Worm (Caenorhabditis elegans): Measurements from ENCODE around the gene C27C12.1.

DNA sequence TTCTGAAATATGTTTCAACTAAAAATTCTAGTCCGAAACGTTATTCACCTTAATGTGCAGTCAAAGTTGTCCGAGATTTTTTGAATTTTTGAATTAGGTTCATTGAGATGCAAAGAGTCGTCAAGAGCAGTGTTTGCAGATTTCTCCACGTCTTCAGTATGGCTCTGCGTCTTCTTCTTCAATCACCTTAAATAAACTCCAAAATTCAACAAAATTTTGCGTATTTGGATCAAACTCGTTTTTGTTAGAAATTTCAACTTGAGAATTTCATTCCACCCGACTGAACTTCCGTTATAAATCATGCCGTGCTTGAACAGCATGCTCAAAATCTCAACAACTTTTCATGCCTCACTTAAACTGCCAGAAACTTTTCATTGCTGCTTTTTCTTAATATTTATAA lies 41.5 kb downstream of the C27C12.1 start, which contains the start of gene T04C10.3:
- no peak for TF ChIP-seq flt-1 (GFP tag; IDR thresholded peaks at IDR 0.05)
- TF ChIP-seq T22C8.4 (GFP tag; IDR thresholded peaks at IDR 0.05) = no peak
